Worm (Caenorhabditis elegans) whole organism, L4 larva: Measurements from ENCODE around the gene rfc-4.

Experiments used
- D1046.2 ChIP-seq: fragments of 200-800 bp; sonication (Bioruptor generic); IDR thresholded peaks from 2 replicates; pipeline ENCODE4 v1.3.6; 2022; ENCODE audit warnings: missing genetic modification characterization, missing compliant biosample characterization
- F10B5.3 ChIP-seq: sonication (generic microtip); optimal IDR thresholded peaks from 2 replicates; lab custom pipeline; 2016; ENCODE audit warnings: mild to moderate bottlenecking, missing genetic modification characterization, missing compliant biosample characterization
- F26F4.8 ChIP-seq: fragments of 200-800 bp; sonication (Bioruptor generic); conservative IDR thresholded peaks from 2 replicates; pipeline ENCODE4 v1.3.6; 2022; ENCODE audit warnings: missing genetic modification characterization, missing compliant biosample characterization
- F37D6.2 ChIP-seq: sonication (generic microtip); optimal IDR thresholded peaks from 2 replicates; lab custom pipeline; 2016; ENCODE audit warnings: mild to moderate bottlenecking, missing genetic modification characterization, missing compliant biosample characterization
- F44E2.7 ChIP-seq: fragments of 200-800 bp; sonication (Bioruptor generic); IDR thresholded peaks from 2 replicates; pipeline ENCODE4 v2.1.2; 2022; ENCODE audit warnings: missing genetic modification characterization, missing compliant biosample characterization
- ZK337.2 ChIP-seq: fragments of 200-800 bp; sonication (Bioruptor generic); IDR thresholded peaks from 2 replicates; pipeline ENCODE4 v1.3.6; 2022; ENCODE audit warnings: missing genetic modification reagents, missing genetic modification characterization, missing compliant biosample characterization
- arid-1 ChIP-seq: fragments of 200-800 bp; sonication (Bioruptor generic); conservative IDR thresholded peaks from 2 replicates; pipeline ENCODE4 v1.3.6; 2022; ENCODE audit warnings: missing genetic modification reagents, missing genetic modification characterization, missing compliant biosample characterization
- attf-4 ChIP-seq: sonication (generic microtip); optimal IDR thresholded peaks from 3 replicates; lab custom pipeline; 2017; ENCODE audit warnings: missing biosample characterization, missing genetic modification characterization
- ceh-28 ChIP-seq: fragments of 150-350 bp; optimal IDR thresholded peaks from 2 replicates; lab custom pipeline; 2014; ENCODE audit warnings: missing biosample characterization, missing genetic modification reagents, missing genetic modification characterization
- ceh-62 ChIP-seq: sonication (generic microtip); optimal IDR thresholded peaks from 2 replicates; lab custom pipeline; 2017; ENCODE audit warnings: missing biosample characterization, missing genetic modification characterization
- ceh-82 ChIP-seq: sonication (generic microtip); optimal IDR thresholded peaks from 2 replicates; lab custom pipeline; 2017; ENCODE audit warnings: missing biosample characterization, missing genetic modification characterization
- ces-1 ChIP-seq: fragments of 150-350 bp; sonication (generic microtip); optimal IDR thresholded peaks from 4 replicates; lab custom pipeline; 2014; ENCODE audit warnings: missing biosample characterization, missing genetic modification reagents, missing genetic modification characterization
- cey-2 ChIP-seq: sonication (generic microtip); optimal IDR thresholded peaks from 3 replicates; lab custom pipeline; 2017; ENCODE audit warnings: missing genetic modification characterization, mild to moderate bottlenecking, missing compliant biosample characterization, antibody characterized with exemption, borderline replicate concordance; ENCODE audit not compliant: insufficient read depth
- ctbp-1 ChIP-seq: fragments of 200-800 bp; sonication (Bioruptor generic); IDR thresholded peaks from 2 replicates; pipeline ENCODE4 v1.3.6; 2022; ENCODE audit warnings: missing genetic modification reagents, missing genetic modification characterization, missing compliant biosample characterization
- daf-12 ChIP-seq: fragments of 150-350 bp; optimal IDR thresholded peaks from 2 replicates; lab custom pipeline; 2014; ENCODE audit warnings: missing biosample characterization, missing genetic modification reagents, missing genetic modification characterization
- daf-16 ChIP-seq, 3 experiments: sonication (generic microtip); optimal IDR thresholded peaks; 2 replicates each; lab custom pipeline; 2016 to 2017; ENCODE audit warnings: missing genetic modification characterization in 3 of 3, missing genetic modification reagents in 3 of 3, mild to moderate bottlenecking in 2 of 3, missing compliant biosample characterization in 2 of 3, missing biosample characterization in 1 of 3, moderate library complexity in 1 of 3
- daf-8 ChIP-seq: fragments of 200-800 bp; sonication (Bioruptor generic); IDR thresholded peaks from 2 replicates; pipeline ENCODE4 v1.3.6; 2022; ENCODE audit warnings: missing genetic modification characterization, missing compliant biosample characterization
- dmd-6 ChIP-seq: fragments of 200-800 bp; sonication (Bioruptor generic); IDR thresholded peaks from 2 replicates; pipeline ENCODE4 v1.3.6; 2022; ENCODE audit warnings: missing genetic modification reagents, missing genetic modification characterization, missing compliant biosample characterization
- dmd-8 ChIP-seq: fragments of 200-800 bp; sonication (Bioruptor generic); IDR thresholded peaks from 2 replicates; pipeline ENCODE4 v1.3.6; 2022; ENCODE audit warnings: missing genetic modification characterization, missing compliant biosample characterization
- dpl-1 ChIP-seq: fragments of 150-350 bp; optimal IDR thresholded peaks from 2 replicates; lab custom pipeline; 2014; ENCODE audit warnings: missing biosample characterization, missing genetic modification reagents, missing genetic modification characterization
- dve-1 ChIP-seq: sonication (generic microtip); optimal IDR thresholded peaks from 2 replicates; lab custom pipeline; 2017; ENCODE audit warnings: antibody characterized with exemption, mild to moderate bottlenecking, missing genetic modification characterization, missing compliant biosample characterization; ENCODE audit not compliant: insufficient read depth
- egl-27 ChIP-seq: sonication (generic microtip); optimal IDR thresholded peaks from 3 replicates; lab custom pipeline; 2017; ENCODE audit warnings: missing biosample characterization, missing genetic modification reagents, missing genetic modification characterization
- fos-1 ChIP-seq: fragments of 150-350 bp; optimal IDR thresholded peaks from 2 replicates; lab custom pipeline; 2014; ENCODE audit warnings: missing biosample characterization, missing genetic modification characterization
- gei-8 ChIP-seq: fragments of 200-800 bp; sonication (Bioruptor generic); optimal IDR thresholded peaks from 2 replicates; lab custom pipeline; 2018; ENCODE audit warnings: mild to moderate bottlenecking, missing genetic modification characterization, missing compliant biosample characterization
- hif-1 ChIP-seq, 2 experiments: sonication (generic microtip); optimal IDR thresholded peaks; 2 replicates each; lab custom pipeline; 2016 to 2017; ENCODE audit warnings: missing compliant biosample characterization in 2 of 2, missing genetic modification characterization in 2 of 2, missing genetic modification reagents in 2 of 2, missing genotype in 2 of 2, mild to moderate bottlenecking in 1 of 2
- hmg-1.1 ChIP-seq: fragments of 200-800 bp; sonication (Bioruptor generic); IDR thresholded peaks from 2 replicates; pipeline ENCODE4 v1.3.6; 2022; ENCODE audit warnings: missing genetic modification reagents, missing genetic modification characterization, missing compliant biosample characterization
- lin-38 ChIP-seq: fragments of 200-800 bp; sonication (Bioruptor generic); IDR thresholded peaks from 2 replicates; pipeline ENCODE4 v1.3.6; 2022; ENCODE audit warnings: missing genetic modification reagents, missing genetic modification characterization, missing compliant biosample characterization
- lin-39 ChIP-seq: fragments of 150-350 bp; optimal IDR thresholded peaks from 2 replicates; lab custom pipeline; 2014; ENCODE audit warnings: missing biosample characterization, missing genetic modification reagents, missing genetic modification characterization
- lsy-2 ChIP-seq, 2 experiments: fragments of 150-350 bp in 1 of 2; sonication (generic microtip) in 1 of 2; optimal IDR thresholded peaks; 2 replicates each; lab custom pipeline; 2014 to 2017; ENCODE audit warnings: missing biosample characterization in 2 of 2, missing genetic modification characterization in 2 of 2
- madf-9 ChIP-seq: fragments of 200-800 bp; sonication (Bioruptor generic); conservative IDR thresholded peaks from 2 replicates; pipeline ENCODE4 v1.3.6; 2022; ENCODE audit warnings: missing genetic modification reagents, missing genetic modification characterization, missing compliant biosample characterization
- mes-2 ChIP-seq: sonication (generic microtip); optimal IDR thresholded peaks from 2 replicates; lab custom pipeline; 2016; ENCODE audit warnings: missing genotype, mild to moderate bottlenecking, missing genetic modification characterization, missing compliant biosample characterization; ENCODE audit not compliant: poor library complexity, severe bottlenecking
- mxl-2 ChIP-seq: fragments of 200-800 bp; sonication (Bioruptor generic); conservative IDR thresholded peaks from 2 replicates; pipeline ENCODE4 v1.3.6; 2022; ENCODE audit warnings: missing genetic modification reagents, missing genetic modification characterization, missing compliant biosample characterization
- nhr-10 ChIP-seq: fragments of 150-350 bp; optimal IDR thresholded peaks from 2 replicates; lab custom pipeline; 2014; ENCODE audit warnings: missing biosample characterization, missing genetic modification characterization
- nhr-102 ChIP-seq: sonication (generic microtip); optimal IDR thresholded peaks from 2 replicates; lab custom pipeline; 2016; ENCODE audit warnings: mild to moderate bottlenecking, missing genetic modification characterization, moderate library complexity, missing compliant biosample characterization
- nhr-11 ChIP-seq: fragments of 150-350 bp; optimal IDR thresholded peaks from 2 replicates; lab custom pipeline; 2014; ENCODE audit warnings: missing biosample characterization, missing genetic modification characterization
- nhr-111 ChIP-seq: fragments of 200-800 bp; sonication (Bioruptor generic); optimal IDR thresholded peaks from 2 replicates; lab custom pipeline; 2018; ENCODE audit warnings: mild to moderate bottlenecking, missing genetic modification characterization, missing compliant biosample characterization
- nhr-237 ChIP-seq: sonication (generic microtip); optimal IDR thresholded peaks from 2 replicates; lab custom pipeline; 2017; ENCODE audit warnings: missing biosample characterization, missing genetic modification characterization
- nhr-28 ChIP-seq: fragments of 150-350 bp; optimal IDR thresholded peaks from 2 replicates; lab custom pipeline; 2014; ENCODE audit warnings: missing biosample characterization, missing genetic modification characterization
- nhr-48 ChIP-seq: sonication (generic microtip); optimal IDR thresholded peaks from 2 replicates; lab custom pipeline; 2016; ENCODE audit warnings: mild to moderate bottlenecking, missing genetic modification characterization, missing compliant biosample characterization
- nhr-6 ChIP-seq: fragments of 150-350 bp; optimal IDR thresholded peaks from 2 replicates; lab custom pipeline; 2014; ENCODE audit warnings: missing biosample characterization, missing genetic modification characterization
- nhr-77 ChIP-seq: fragments of 150-350 bp; optimal IDR thresholded peaks from 2 replicates; lab custom pipeline; 2014; ENCODE audit warnings: missing biosample characterization, missing genetic modification characterization
- php-3 ChIP-seq: fragments of 200-800 bp; sonication (Bioruptor generic); IDR thresholded peaks from 2 replicates; pipeline ENCODE4 v1.3.6; 2022; ENCODE audit warnings: missing genetic modification reagents, missing genetic modification characterization, missing compliant biosample characterization
- pqm-1 ChIP-seq: sonication (generic microtip); optimal IDR thresholded peaks from 2 replicates; lab custom pipeline; 2017; ENCODE audit warnings: missing biosample characterization, missing genetic modification characterization
- snpc-4 ChIP-seq: fragments of 150-350 bp; optimal IDR thresholded peaks from 2 replicates; lab custom pipeline; 2014; ENCODE audit warnings: missing biosample characterization, missing genetic modification characterization
- tra-1 ChIP-seq: fragments of 200-800 bp; sonication (Bioruptor generic); IDR thresholded peaks from 2 replicates; pipeline ENCODE4 v1.3.6; 2022; ENCODE audit warnings: missing genetic modification reagents, missing genetic modification characterization, missing compliant biosample characterization
- unc-130 ChIP-seq: sonication (generic microtip); optimal IDR thresholded peaks from 2 replicates; lab custom pipeline; 2016; ENCODE audit warnings: missing genetic modification reagents, missing genetic modification characterization, missing compliant biosample characterization
- unc-39 ChIP-seq: sonication (generic microtip); optimal IDR thresholded peaks from 2 replicates; lab custom pipeline; 2017; ENCODE audit warnings: missing biosample characterization, missing genetic modification characterization
- unc-62 ChIP-seq, 3 experiments: fragments of 150-350 bp in 1 of 3; sonication (generic microtip); optimal IDR thresholded peaks in 2 of 3; peaks in 1 of 3; 1 replicate in 1 of 3; 2 replicates in 2 of 3; lab custom pipeline; 2014 to 2017; ENCODE audit warnings: missing biosample characterization in 3 of 3, missing genetic modification characterization in 3 of 3, missing genetic modification reagents in 3 of 3, missing genotype in 1 of 3
- vab-7 ChIP-seq: fragments of 200-800 bp; sonication (Bioruptor generic); IDR thresholded peaks from 2 replicates; pipeline ENCODE4 v1.3.6; 2022; ENCODE audit warnings: missing genetic modification reagents, missing genetic modification characterization, missing compliant biosample characterization
- zip-11 ChIP-seq: fragments of 200-800 bp; sonication (Bioruptor generic); IDR thresholded peaks from 2 replicates; pipeline ENCODE4 v1.3.6; 2022; ENCODE audit warnings: missing genetic modification characterization, missing compliant biosample characterization
- zip-2 ChIP-seq: fragments of 150-350 bp; optimal IDR thresholded peaks from 2 replicates; lab custom pipeline; 2014; ENCODE audit warnings: missing biosample characterization, missing genetic modification characterization

Gene rfc-4

DNA sequence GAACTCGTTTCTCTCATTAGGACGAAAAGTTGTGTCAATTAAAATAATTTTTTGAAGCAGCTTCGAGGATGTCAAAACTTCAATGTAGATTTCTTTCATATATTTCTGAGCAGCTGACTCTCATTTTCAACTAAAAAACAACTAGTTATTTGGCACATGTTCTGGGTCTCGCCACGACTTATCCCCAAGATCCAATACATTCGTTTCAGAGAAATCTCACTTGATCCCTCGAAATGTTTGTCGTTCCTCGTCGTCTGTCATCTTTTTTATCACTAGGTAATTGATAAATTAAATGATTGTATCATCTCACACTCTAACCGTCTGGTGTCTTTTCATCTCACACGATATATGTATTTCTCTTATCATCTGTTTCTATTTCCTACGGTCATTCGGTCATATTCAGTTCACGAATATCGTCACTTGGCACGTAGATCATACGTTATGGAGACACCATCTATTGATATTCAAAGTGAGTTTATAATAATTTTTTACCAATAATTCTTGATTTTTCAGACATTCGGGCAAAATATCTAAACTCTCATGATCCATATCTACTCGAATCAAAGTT lies 10.0 kb upstream of the rfc-4 start, which contains the start of the genes rpn-6.1 and F57B9.1 (continued):
- TF ChIP-seq daf-12 = no peak
- no peak for TF ChIP-seq cey-2 (tag; lab: Kevin White, UChicago)
- no peak for TF ChIP-seq lin-38 (GFP tag; lab: Robert Waterston, UW)
- no peak for TF ChIP-seq lin-39 (tag; lab: Kevin White, UChicago)
- no peak for TF ChIP-seq F37D6.2 (tag; lab: Kevin White, UChicago)
- TF ChIP-seq zip-11 = no peak
- no peak for TF ChIP-seq nhr-77 (tag; lab: Kevin White, UChicago)
- TF ChIP-seq unc-130 = no peak
- TF ChIP-seq ceh-62 (tag; lab: Kevin White, UChicago) = no peak
- TF ChIP-seq ces-1 (GFP tag; lab: Kevin White, UChicago) = no peak
- peak; percentile 23 for TF ChIP-seq mes-2 (tag; lab: Kevin White, UChicago)
- TF ChIP-seq nhr-102 (tag; lab: Kevin White, UChicago) = no peak
- no peak for TF ChIP-seq vab-7 (GFP tag; lab: Robert Waterston, UW)
- TF ChIP-seq nhr-11 (tag; lab: Kevin White, UChicago) = no peak
- TF ChIP-seq hif-1 (tag; optimal IDR thresholded peaks at IDR 0.05; lab: Kevin White, UChicago) = peak; percentile 62 to 97
- peak; percentile 55 for TF ChIP-seq dve-1 (tag; lab: Kevin White, UChicago)
- no peak for TF ChIP-seq daf-8 (GFP tag; lab: Robert Waterston, UW)
- no peak for TF ChIP-seq dpl-1 (GFP tag; lab: Kevin White, UChicago)
- TF ChIP-seq ceh-82 (tag; lab: Kevin White, UChicago) = no peak
- no peak for TF ChIP-seq ZK337.2 (GFP tag; lab: Robert Waterston, UW)
- no peak for TF ChIP-seq snpc-4
- no peak for TF ChIP-seq php-3 (GFP tag; lab: Robert Waterston, UW)
- no peak for TF ChIP-seq ctbp-1 (GFP tag; lab: Robert Waterston, UW)
- TF ChIP-seq nhr-111 (GFP tag; lab: Kevin White, UChicago) = no peak
- TF ChIP-seq nhr-48 (tag; lab: Kevin White, UChicago) = peak; percentile 5
- peak; percentile 44 for TF ChIP-seq pqm-1 (tag; lab: Kevin White, UChicago)
- TF ChIP-seq lsy-2 (tag; optimal IDR thresholded peaks at IDR 0.05; lab: Kevin White, UChicago) = peak in 1 of 2 experiments; percentile 78
- TF ChIP-seq F26F4.8 (GFP tag; lab: Robert Waterston, UW) = no peak
- TF ChIP-seq egl-27 (tag; lab: Kevin White, UChicago) = no peak
- no peak for TF ChIP-seq nhr-237 (tag; lab: Kevin White, UChicago)
- no peak for TF ChIP-seq F44E2.7 (GFP tag; lab: Robert Waterston, UW)
- TF ChIP-seq fos-1 (tag; lab: Kevin White, UChicago) = no peak
- no peak for TF ChIP-seq gei-8 (GFP tag; lab: Kevin White, UChicago)
- TF ChIP-seq mxl-2 = no peak
- TF ChIP-seq nhr-28 (tag; lab: Kevin White, UChicago) = peak; percentile 68
- TF ChIP-seq unc-62 (GFP tag; optimal IDR thresholded peaks at IDR 0.05 in 1 of 2; lab: Kevin White, UChicago) = no peak
- TF ChIP-seq unc-62 (tag; optimal IDR thresholded peaks at IDR 0.05; lab: Kevin White, UChicago) = no peak
- no peak for TF ChIP-seq zip-2
- TF ChIP-seq arid-1 = no peak
- TF ChIP-seq D1046.2 (GFP tag; lab: Robert Waterston, UW) = no peak
- TF ChIP-seq dmd-6 (GFP tag; lab: Robert Waterston, UW) = peak; percentile 38
- TF ChIP-seq unc-39 (tag; lab: Kevin White, UChicago) = no peak
- no peak for TF ChIP-seq madf-9 (GFP tag; lab: Robert Waterston, UW)
- no peak for TF ChIP-seq attf-4 (tag; lab: Kevin White, UChicago)
- no peak for TF ChIP-seq ceh-28
- no peak for TF ChIP-seq F10B5.3 (tag; lab: Kevin White, UChicago)
- TF ChIP-seq dmd-8 (GFP tag; lab: Robert Waterston, UW) = no peak
- no peak for TF ChIP-seq tra-1 (GFP tag; lab: Robert Waterston, UW)
- no peak for TF ChIP-seq hmg-1.1 (GFP tag; lab: Robert Waterston, UW)
- TF ChIP-seq nhr-10 (tag; lab: Kevin White, UChicago) = no peak
- peak in 1 of 2 experiments; percentile 72 for TF ChIP-seq daf-16 (GFP tag; optimal IDR thresholded peaks at IDR 0.05; lab: Kevin White, UChicago)
- TF ChIP-seq daf-16 (tag; optimal IDR thresholded peaks at IDR 0.05; lab: Kevin White, UChicago) = peak; percentile 55
- no peak for TF ChIP-seq nhr-6
